Fruit fly (Drosophila melanogaster) whole organism, embryonic: ENCODE data around the gene mop.

Experiments
- CG1024 ChIP-seq: fragments of 200-800 bp; sonication (Bioruptor generic); IDR thresholded peaks from 2 replicates; pipeline ENCODE4 v1.3.6; 2022; ENCODE audit warnings: missing biosample characterization, missing genetic modification characterization
- CG10431 ChIP-seq: fragments of 200-800 bp; sonication (Bioruptor generic); optimal IDR thresholded peaks from 3 replicates; lab custom pipeline; 2018; ENCODE audit warnings: missing biosample characterization, mild to moderate bottlenecking, missing genetic modification characterization
- CG10565 ChIP-seq: fragments of 200-800 bp; sonication (Bioruptor generic); optimal IDR thresholded peaks from 3 replicates; lab custom pipeline; 2016; ENCODE audit warnings: missing biosample characterization, mild to moderate bottlenecking, missing genetic modification characterization
- CG11560 ChIP-seq: fragments of 200-800 bp; sonication (Bioruptor generic); IDR thresholded peaks from 3 replicates; pipeline ENCODE4 v1.3.6; 2022; ENCODE audit warnings: missing biosample characterization, missing genetic modification characterization
- CG12659 ChIP-seq: fragments of 200-800 bp; sonication (Bioruptor generic); optimal IDR thresholded peaks from 3 replicates; lab custom pipeline; 2017; ENCODE audit warnings: mild to moderate bottlenecking, missing biosample characterization, missing genetic modification reagents, missing genetic modification characterization
- CG17912 ChIP-seq: fragments of 200-800 bp; sonication (Bioruptor generic); optimal IDR thresholded peaks from 2 replicates; lab custom pipeline; 2018; ENCODE audit warnings: missing biosample characterization, mild to moderate bottlenecking, missing genetic modification characterization
- CG18262 ChIP-seq: fragments of 200-800 bp; optimal IDR thresholded peaks from 3 replicates; lab custom pipeline; 2019; ENCODE audit warnings: missing biosample characterization, mild to moderate bottlenecking, missing genetic modification characterization, moderate library complexity
- CG2202 ChIP-seq: fragments of 200-800 bp; sonication (Bioruptor generic); optimal IDR thresholded peaks from 2 replicates; lab custom pipeline; 2018; ENCODE audit warnings: missing biosample characterization, mild to moderate bottlenecking, missing genetic modification characterization
- CG2678 ChIP-seq: fragments of 200-800 bp; sonication (Bioruptor generic); optimal IDR thresholded peaks from 3 replicates; lab custom pipeline; 2019; ENCODE audit warnings: missing biosample characterization, mild to moderate bottlenecking, missing genetic modification characterization, moderate library complexity
- CG2889 ChIP-seq: fragments of 200-800 bp; sonication (Bioruptor generic); IDR thresholded peaks from 3 replicates; pipeline ENCODE4 v1.3.6; 2022; ENCODE audit warnings: missing biosample characterization, missing genetic modification characterization
- CG31441 ChIP-seq: fragments of 200-800 bp; sonication (Bioruptor generic); IDR thresholded peaks from 2 replicates; pipeline ENCODE4 v1.3.6; 2022; ENCODE audit warnings: missing biosample characterization, missing genetic modification characterization
- CG34422 ChIP-seq: fragments of 200-800 bp; sonication (Bioruptor generic); IDR thresholded peaks from 3 replicates; pipeline ENCODE4 v1.3.6; 2022; ENCODE audit warnings: missing biosample characterization, missing genetic modification characterization
- CG4854 ChIP-seq: fragments of 200-800 bp; sonication (Bioruptor generic); optimal IDR thresholded peaks from 2 replicates; lab custom pipeline; 2016; ENCODE audit warnings: missing biosample characterization, missing genetic modification characterization, inconsistent platforms
- CG6175 ChIP-seq: fragments of 200-800 bp; sonication (Bioruptor generic); IDR thresholded peaks from 3 replicates; pipeline ENCODE4 v1.3.6; 2022; ENCODE audit warnings: missing biosample characterization, missing genetic modification characterization
- CG7928 ChIP-seq: fragments of 200-800 bp; sonication (Bioruptor generic); optimal IDR thresholded peaks from 2 replicates; lab custom pipeline; 2017; ENCODE audit warnings: missing biosample characterization, mild to moderate bottlenecking, missing genetic modification characterization
- CG7987 ChIP-seq: fragments of 200-800 bp; sonication (Bioruptor generic); optimal IDR thresholded peaks from 2 replicates; lab custom pipeline; 2018; ENCODE audit warnings: missing biosample characterization, mild to moderate bottlenecking, missing genetic modification characterization, moderate library complexity
- CG8765 ChIP-seq: fragments of 200-800 bp; sonication (Bioruptor generic); IDR thresholded peaks from 2 replicates; pipeline ENCODE4 v1.3.6; 2022; ENCODE audit warnings: missing biosample characterization, missing genetic modification characterization
- CG9437 ChIP-seq: fragments of 200-800 bp; sonication (Bioruptor generic); optimal IDR thresholded peaks from 2 replicates; lab custom pipeline; 2018; ENCODE audit warnings: missing biosample characterization, mild to moderate bottlenecking, missing genetic modification characterization
- E2f2 ChIP-seq: fragments of 200-800 bp; sonication (Bioruptor generic); IDR thresholded peaks from 2 replicates; pipeline ENCODE4 v1.3.6; 2022; ENCODE audit warnings: missing biosample characterization, missing genetic modification characterization
- Eip74EF ChIP-seq, 2 experiments: fragments of 200-800 bp in 1 of 2; fragments of >200 bp in 1 of 2; sonication (Bioruptor generic) in 1 of 2; optimal IDR thresholded peaks; 2 replicates each; lab custom pipeline; 2017 to 2019; ENCODE audit warnings: missing biosample characterization in 2 of 2, missing genetic modification characterization in 2 of 2, mild to moderate bottlenecking in 1 of 2, moderate library complexity in 1 of 2
- H2.0 ChIP-seq: fragments of 200-800 bp; sonication (Bioruptor generic); IDR thresholded peaks from 2 replicates; pipeline ENCODE4 v1.3.6; 2022; ENCODE audit warnings: missing biosample characterization, missing genetic modification characterization
- Hey ChIP-seq: fragments of 200-800 bp; sonication (Bioruptor generic); optimal IDR thresholded peaks from 3 replicates; lab custom pipeline; 2018; ENCODE audit warnings: missing biosample characterization, mild to moderate bottlenecking, missing genetic modification characterization
- Hr51 ChIP-seq, 2 experiments: fragments of 200-800 bp; sonication (Bioruptor generic); optimal IDR thresholded peaks; 2 replicates in 1 of 2; 3 replicates in 1 of 2; lab custom pipeline; 2016 to 2018; ENCODE audit warnings: missing biosample characterization in 2 of 2, missing genetic modification characterization in 2 of 2, mild to moderate bottlenecking in 1 of 2, moderate library complexity in 1 of 2
- Hr78 ChIP-seq, 2 experiments: fragments of 200-800 bp in 1 of 2; fragments of >200 bp in 1 of 2; sonication (Bioruptor generic) in 1 of 2; optimal IDR thresholded peaks; 2 replicates each; lab custom pipeline; 2017 to 2019; ENCODE audit warnings: missing biosample characterization in 2 of 2, missing genetic modification characterization in 2 of 2, mild to moderate bottlenecking in 1 of 2, moderate library complexity in 1 of 2
- Nf-YA ChIP-seq: fragments of 200-800 bp; sonication (Bioruptor generic); IDR thresholded peaks from 2 replicates; pipeline ENCODE4 v1.3.6; 2022; ENCODE audit warnings: missing biosample characterization, missing genetic modification characterization
- Sry-β ChIP-seq: fragments of 200-800 bp; sonication (Bioruptor generic); optimal IDR thresholded peaks from 2 replicates; lab custom pipeline; 2018; ENCODE audit warnings: missing biosample characterization, mild to moderate bottlenecking, missing genetic modification characterization, moderate library complexity
- abd-A ChIP-seq: fragments of 200-800 bp; sonication (Bioruptor generic); optimal IDR thresholded peaks from 3 replicates; lab custom pipeline; 2019; ENCODE audit warnings: missing biosample characterization, mild to moderate bottlenecking, missing genetic modification characterization, moderate library complexity
- br ChIP-seq: fragments of >200 bp; optimal IDR thresholded peaks from 2 replicates; lab custom pipeline; 2017
- caup ChIP-seq: fragments of 200-800 bp; sonication (Bioruptor generic); optimal IDR thresholded peaks from 3 replicates; lab custom pipeline; 2017; ENCODE audit warnings: missing biosample characterization, mild to moderate bottlenecking, missing genetic modification characterization, moderate library complexity; ENCODE audit not compliant: severe bottlenecking
- cg ChIP-seq: fragments of 200-800 bp; sonication (Bioruptor generic); optimal IDR thresholded peaks from 3 replicates; lab custom pipeline; 2019; ENCODE audit warnings: missing biosample characterization, mild to moderate bottlenecking, missing genetic modification characterization, moderate library complexity
- dpn ChIP-seq, 2 experiments: fragments of 200-800 bp; sonication (Bioruptor generic); optimal IDR thresholded peaks; 3 replicates each; lab custom pipeline; 2016; ENCODE audit warnings: missing biosample characterization in 2 of 2, missing genetic modification characterization in 2 of 2
- eyg ChIP-seq: fragments of 200-800 bp; sonication (Bioruptor generic); optimal IDR thresholded peaks from 3 replicates; lab custom pipeline; 2016; ENCODE audit warnings: missing biosample characterization, missing genetic modification characterization
- fd64A ChIP-seq: fragments of 200-800 bp; sonication (Bioruptor generic); optimal IDR thresholded peaks from 3 replicates; lab custom pipeline; 2018; ENCODE audit warnings: missing biosample characterization, mild to moderate bottlenecking, missing genetic modification characterization
- lola ChIP-seq, 3 experiments: fragments of >200 bp in 2 of 3; fragments of 200-800 bp in 1 of 3; sonication (Bioruptor generic) in 1 of 3; optimal IDR thresholded peaks; 2 replicates each; lab custom pipeline; 2017 to 2019; ENCODE audit warnings: missing biosample characterization in 3 of 3, missing genetic modification characterization in 3 of 3, mild to moderate bottlenecking in 1 of 3, moderate library complexity in 1 of 3
- p53 ChIP-seq: fragments of 200-800 bp; sonication (Bioruptor generic); optimal IDR thresholded peaks from 2 replicates; lab custom pipeline; 2016; ENCODE audit warnings: missing biosample characterization, missing genetic modification characterization
- phol ChIP-seq: fragments of 200-800 bp; sonication (Bioruptor generic); optimal IDR thresholded peaks from 3 replicates; lab custom pipeline; 2018; ENCODE audit warnings: missing biosample characterization, mild to moderate bottlenecking, missing genetic modification characterization, moderate library complexity
- prd ChIP-seq, 3 experiments: fragments of >200 bp in 2 of 3; fragments of 200-800 bp in 1 of 3; sonication (Bioruptor generic) in 1 of 3; optimal IDR thresholded peaks in 2 of 3; IDR thresholded peaks in 1 of 3; 2 replicates in 2 of 3; 3 replicates in 1 of 3; pipeline versions ENCODE4 v1.3.6 to Lab custom; 2017 to 2022; ENCODE audit warnings: missing biosample characterization in 1 of 3, missing genetic modification characterization in 1 of 3
- schlank ChIP-seq: fragments of 200-800 bp; sonication (Bioruptor generic); optimal IDR thresholded peaks from 2 replicates; lab custom pipeline; 2018; ENCODE audit warnings: missing biosample characterization, mild to moderate bottlenecking, missing genetic modification characterization
- scrt ChIP-seq: fragments of 200-800 bp; sonication (Bioruptor generic); optimal IDR thresholded peaks from 2 replicates; lab custom pipeline; 2018; ENCODE audit warnings: missing biosample characterization, mild to moderate bottlenecking, missing genetic modification characterization, moderate library complexity
- sqz ChIP-seq: fragments of 200-800 bp; sonication (Bioruptor generic); optimal IDR thresholded peaks from 3 replicates; lab custom pipeline; 2018; ENCODE audit warnings: missing biosample characterization, mild to moderate bottlenecking, missing genetic modification characterization
- sr ChIP-seq: fragments of 200-800 bp; sonication (Bioruptor generic); IDR thresholded peaks from 3 replicates; pipeline ENCODE4 v1.3.6; 2022; ENCODE audit warnings: missing biosample characterization, missing genetic modification characterization
- stc ChIP-seq: fragments of 200-800 bp; sonication (Bioruptor generic); IDR thresholded peaks from 2 replicates; pipeline ENCODE4 v1.3.6; 2022; ENCODE audit warnings: missing biosample characterization, missing genetic modification characterization
- stwl ChIP-seq: fragments of 200-800 bp; sonication (Bioruptor generic); optimal IDR thresholded peaks from 3 replicates; lab custom pipeline; 2018; ENCODE audit warnings: missing biosample characterization, mild to moderate bottlenecking, missing genetic modification characterization, moderate library complexity
- trh ChIP-seq: fragments of 200-800 bp; sonication (Bioruptor generic); optimal IDR thresholded peaks from 2 replicates; lab custom pipeline; 2016; ENCODE audit warnings: missing biosample characterization, missing genetic modification characterization
- twi ChIP-seq: fragments of 200-800 bp; optimal IDR thresholded peaks from 2 replicates; lab custom pipeline; 2019; ENCODE audit warnings: missing biosample characterization, mild to moderate bottlenecking, missing genetic modification characterization, moderate library complexity
- unpg ChIP-seq: fragments of 200-800 bp; sonication (Bioruptor generic); optimal IDR thresholded peaks from 3 replicates; lab custom pipeline; 2018; ENCODE audit warnings: missing biosample characterization, mild to moderate bottlenecking, missing genetic modification characterization, moderate library complexity
- usp ChIP-seq: fragments of >200 bp; optimal IDR thresholded peaks from 2 replicates; lab custom pipeline; 2017; ENCODE audit warnings: missing biosample characterization, missing genetic modification characterization

The mop gene

DNA sequence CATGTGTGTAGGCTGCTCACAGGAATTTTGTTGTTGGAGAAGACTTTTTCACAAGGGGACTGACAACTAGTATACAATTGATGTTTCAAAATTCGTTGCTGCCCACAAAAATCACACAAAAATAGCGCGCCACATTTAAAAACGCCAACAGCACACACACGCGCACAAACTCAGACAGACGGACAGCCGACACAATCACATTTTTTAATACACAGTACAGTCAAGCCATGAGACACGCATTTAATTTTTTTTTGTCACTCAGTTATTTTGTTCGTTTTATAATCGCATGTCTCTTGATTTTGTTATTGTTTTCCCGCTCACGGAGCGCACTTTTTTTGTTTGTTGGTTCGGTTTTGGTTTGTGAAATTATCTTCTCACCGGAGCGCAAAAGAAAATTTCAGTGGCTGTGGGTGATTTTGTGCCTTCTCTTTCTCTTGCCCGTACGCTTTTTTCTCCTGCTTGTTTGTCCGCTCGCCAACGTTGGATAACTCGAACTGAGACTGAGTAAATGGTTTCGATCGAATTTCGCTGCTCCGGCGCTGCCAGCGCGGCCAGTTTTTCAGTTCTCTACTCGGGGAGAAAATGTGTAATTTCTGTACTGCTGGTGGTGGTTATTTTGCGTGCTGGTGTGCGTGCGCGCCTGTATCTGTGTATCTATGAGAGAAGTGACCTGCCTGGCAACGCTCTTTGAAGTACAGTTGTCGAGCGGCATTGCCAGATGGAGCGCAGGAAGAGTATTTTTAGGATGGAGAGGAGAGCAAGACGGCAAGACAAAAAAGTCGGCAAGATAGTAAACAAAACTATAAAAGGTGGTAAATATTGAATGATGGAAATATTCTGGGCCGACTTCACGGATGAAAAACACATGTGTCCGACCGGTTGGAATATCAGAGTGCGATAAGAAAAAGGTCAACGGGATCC lies 18.2 kb downstream of the mop start, which contains the start of gene CG42507 (continued):
- no peak for TF ChIP-seq CG10565 (GFP tag; lab: Kevin White, UChicago)
- TF ChIP-seq fd64A (GFP tag; lab: Kevin White, UChicago) = peak; percentile 67
- peak; percentile 51 for TF ChIP-seq sqz
- no peak for TF ChIP-seq br (lab: Kevin White, UChicago)
- TF ChIP-seq CG17912 = peak; percentile 61
- TF ChIP-seq trh (GFP tag; lab: Kevin White, UChicago) = no peak
- no peak for TF ChIP-seq Hr51 (GFP tag; optimal IDR thresholded peaks at IDR 0.05; lab: Kevin White, UChicago)
- TF ChIP-seq CG18262 = no peak
- TF ChIP-seq p53 = no peak
- TF ChIP-seq caup (GFP tag; lab: Kevin White, UChicago) = peak; percentile 55
- TF ChIP-seq unpg (GFP tag; lab: Kevin White, UChicago) = peak; percentile 11
- no peak for TF ChIP-seq E2f2 (GFP tag; lab: Robert Waterston, UW)
- no peak for TF ChIP-seq CG9437
- peak; percentile 12; the same call in 1 of the 2 replicates for TF ChIP-seq stc (GFP tag; lab: Robert Waterston, UW)
- TF ChIP-seq CG31441 = no peak; the same call in none of the 2 replicates
- TF ChIP-seq CG1024 (GFP tag; lab: Robert Waterston, UW) = no peak
- peak; percentile 54 for TF ChIP-seq CG2678
- no peak for TF ChIP-seq phol (tag; lab: Kevin White, UChicago)
- 0 out of 3 replicates have a peak, but pooled peaks have one; percentile 18 for TF ChIP-seq CG6175 (GFP tag; lab: Robert Waterston, UW)
- peak; percentile 90 for TF ChIP-seq cg
- peak; percentile 18 for TF ChIP-seq abd-A (tag; lab: Kevin White, UChicago)
- TF ChIP-seq eyg (GFP tag; lab: Kevin White, UChicago) = peak; percentile 7
- no peak for TF ChIP-seq CG7928 (GFP tag; lab: Kevin White, UChicago)
- no peak for TF ChIP-seq CG8765
- peak in 1 of 2 experiments; percentile 35 for TF ChIP-seq Eip74EF (GFP tag; optimal IDR thresholded peaks at IDR 0.05; lab: Kevin White, UChicago)
- 0 out of 2 replicates have a peak, but pooled peaks have one; percentile 20 for TF ChIP-seq Nf-YA (GFP tag; lab: Robert Waterston, UW)
- peak; percentile 54 for TF ChIP-seq Hey
- peak in 1 of 2 experiments; percentile 40 for TF ChIP-seq Hr78 (GFP tag; optimal IDR thresholded peaks at IDR 0.05; lab: Kevin White, UChicago)
- peak; percentile 91 for TF ChIP-seq twi
- peak; percentile 32 for TF ChIP-seq CG12659 (GFP tag; lab: Kevin White, UChicago)
- TF ChIP-seq CG11560 (tag; lab: Robert Waterston, UW) = no peak
- TF ChIP-seq CG4854 (GFP tag; lab: Kevin White, UChicago) = no peak
- peak; percentile 61 for TF ChIP-seq CG7987 (GFP tag; lab: Kevin White, UChicago)
- TF ChIP-seq usp (GFP tag; lab: Kevin White, UChicago) = no peak
- no peak for TF ChIP-seq prd (optimal IDR thresholded peaks at IDR 0.05; lab: Kevin White, UChicago)
- TF ChIP-seq prd (GFP tag; IDR thresholded peaks at IDR 0.05; lab: Robert Waterston, UW) = no peak
- TF ChIP-seq Sry-β (GFP tag; lab: Kevin White, UChicago) = no peak
- TF ChIP-seq schlank (tag; lab: Kevin White, UChicago) = peak; percentile 61
- TF ChIP-seq CG2202 = peak; percentile 24
- TF ChIP-seq H2.0 = no peak
- TF ChIP-seq scrt (GFP tag; lab: Kevin White, UChicago) = peak; percentile 61
- TF ChIP-seq CG2889 = no peak
- TF ChIP-seq CG34422 (GFP tag; lab: Robert Waterston, UW) = peak; percentile 41; the same call in 1 of the 3 replicates
- TF ChIP-seq lola (GFP tag; optimal IDR thresholded peaks at IDR 0.05; lab: Kevin White, UChicago) = no peak
- peak; percentile 84 for TF ChIP-seq CG10431
- no peak for TF ChIP-seq stwl (tag; lab: Kevin White, UChicago)
- TF ChIP-seq sr = peak; percentile 9; the same call in 1 of the 3 replicates
- TF ChIP-seq dpn (GFP tag; optimal IDR thresholded peaks at IDR 0.05; lab: Kevin White, UChicago) = peak in 1 of 2 experiments; percentile 15
